Worm (Caenorhabditis elegans) whole organism, early embryonic: ENCODE results near the gene srg-41.

Experiments
- aly-1 ChIP-seq: sonication (generic microtip); optimal IDR thresholded peaks from 2 replicates; lab custom pipeline; 2016; ENCODE audit warnings: missing genetic modification characterization, missing compliant biosample characterization
- ama-1 ChIP-seq: fragments of 150-350 bp; optimal IDR thresholded peaks from 2 replicates; lab custom pipeline; 2014
- hmbx-1 ChIP-seq: sonication (generic microtip); optimal IDR thresholded peaks from 2 replicates; lab custom pipeline; 2016; ENCODE audit warnings: mild to moderate bottlenecking, missing genetic modification characterization, missing compliant biosample characterization

- no peak for TF ChIP-seq ama-1 (lab: Kevin White, UChicago)
- peak; percentile 48 for TF ChIP-seq hmbx-1 (tag; lab: Kevin White, UChicago)
- peak; percentile 76 for TF ChIP-seq aly-1 (tag; lab: Kevin White, UChicago)
These were observed 48.6 kb downstream of the srg-41 start, which contains the start of gene erfa-3 for ce11 chrV:11113041-11113574.
